Fruit fly (Drosophila melanogaster) whole organism, embryonic: ENCODE measurements around the gene CG43117.

Experiments used
- Atf-2 ChIP-seq: fragments of 200-800 bp; sonication (Bioruptor generic); optimal IDR thresholded peaks from 2 replicates; lab custom pipeline; 2016; ENCODE audit warnings: missing biosample characterization, missing genetic modification characterization
- CG1024 ChIP-seq: fragments of 200-800 bp; sonication (Bioruptor generic); IDR thresholded peaks from 2 replicates; pipeline ENCODE4 v1.3.6; 2022; ENCODE audit warnings: missing biosample characterization, missing genetic modification characterization
- CG10431 ChIP-seq: fragments of 200-800 bp; sonication (Bioruptor generic); optimal IDR thresholded peaks from 3 replicates; lab custom pipeline; 2018; ENCODE audit warnings: missing biosample characterization, mild to moderate bottlenecking, missing genetic modification characterization
- CG12942 ChIP-seq: fragments of 200-800 bp; sonication (Bioruptor generic); optimal IDR thresholded peaks from 3 replicates; lab custom pipeline; 2016; ENCODE audit warnings: missing biosample characterization, missing genetic modification characterization
- CG13424 ChIP-seq: fragments of 200-800 bp; sonication (Bioruptor generic); optimal IDR thresholded peaks from 2 replicates; lab custom pipeline; 2019; ENCODE audit warnings: missing biosample characterization, mild to moderate bottlenecking, missing genetic modification characterization, moderate library complexity
- CG15011 ChIP-seq: fragments of 200-800 bp; sonication (Bioruptor generic); optimal IDR thresholded peaks from 3 replicates; lab custom pipeline; 2018; ENCODE audit warnings: missing biosample characterization, mild to moderate bottlenecking, missing genetic modification characterization
- CG1647 ChIP-seq: fragments of 200-800 bp; sonication (Bioruptor generic); optimal IDR thresholded peaks from 3 replicates; lab custom pipeline; 2016; ENCODE audit warnings: missing biosample characterization, missing genetic modification characterization
- CG16779 ChIP-seq: fragments of 200-800 bp; sonication (Bioruptor generic); IDR thresholded peaks from 2 replicates; pipeline ENCODE4 v1.3.6; 2022; ENCODE audit warnings: missing biosample characterization, missing genetic modification characterization
- CG17361 ChIP-seq: fragments of 200-800 bp; sonication (Bioruptor generic); IDR thresholded peaks from 3 replicates; pipeline ENCODE4 v1.3.6; 2022; ENCODE audit warnings: missing biosample characterization, missing genetic modification characterization
- CG2875 ChIP-seq: fragments of 200-800 bp; sonication (Bioruptor generic); optimal IDR thresholded peaks from 2 replicates; lab custom pipeline; 2017; ENCODE audit warnings: missing biosample characterization, mild to moderate bottlenecking, missing genetic modification characterization, missing genetic modification reagents
- CG31365 ChIP-seq: fragments of 200-800 bp; sonication (Bioruptor generic); optimal IDR thresholded peaks from 2 replicates; lab custom pipeline; 2018; ENCODE audit warnings: missing biosample characterization, mild to moderate bottlenecking, missing genetic modification characterization
- CG6791 ChIP-seq: fragments of 200-800 bp; sonication (Bioruptor generic); IDR thresholded peaks from 3 replicates; pipeline ENCODE4 v1.3.6; 2022; ENCODE audit warnings: missing biosample characterization, missing genetic modification characterization; ENCODE audit not compliant: partially characterized antibody
- CG7271 ChIP-seq: fragments of 200-800 bp; sonication (Bioruptor generic); optimal IDR thresholded peaks from 2 replicates; lab custom pipeline; 2018; ENCODE audit warnings: missing biosample characterization, mild to moderate bottlenecking, missing genetic modification characterization, moderate library complexity
- CG7839 ChIP-seq: fragments of 200-800 bp; sonication (Bioruptor generic); optimal IDR thresholded peaks from 3 replicates; lab custom pipeline; 2018; ENCODE audit warnings: missing biosample characterization, mild to moderate bottlenecking, missing genetic modification characterization, moderate library complexity
- CG8281 ChIP-seq: fragments of 200-800 bp; sonication (Bioruptor generic); optimal IDR thresholded peaks from 2 replicates; lab custom pipeline; 2018; ENCODE audit warnings: missing biosample characterization, mild to moderate bottlenecking, missing genetic modification characterization, moderate library complexity
- CG8359 ChIP-seq: fragments of 200-800 bp; sonication (Bioruptor generic); optimal IDR thresholded peaks from 2 replicates; lab custom pipeline; 2017; ENCODE audit warnings: missing biosample characterization, mild to moderate bottlenecking, missing genetic modification characterization, borderline replicate concordance
- CG8924 ChIP-seq: fragments of 200-800 bp; optimal IDR thresholded peaks from 3 replicates; lab custom pipeline; 2019; ENCODE audit warnings: missing biosample characterization, mild to moderate bottlenecking, missing genetic modification characterization, moderate library complexity
- CG9437 ChIP-seq: fragments of 200-800 bp; sonication (Bioruptor generic); optimal IDR thresholded peaks from 2 replicates; lab custom pipeline; 2018; ENCODE audit warnings: missing biosample characterization, mild to moderate bottlenecking, missing genetic modification characterization
- D ChIP-seq, 2 experiments: fragments of 200-800 bp in 1 of 2; fragments of >200 bp in 1 of 2; sonication (Bioruptor generic) in 1 of 2; optimal IDR thresholded peaks; 2 replicates in 1 of 2; 3 replicates in 1 of 2; lab custom pipeline; 2017; ENCODE audit warnings: mild to moderate bottlenecking in 1 of 2, missing biosample characterization in 1 of 2, missing genetic modification characterization in 1 of 2, missing genetic modification reagents in 1 of 2
- Deaf1 ChIP-seq: fragments of 200-800 bp; optimal IDR thresholded peaks from 3 replicates; lab custom pipeline; 2019; ENCODE audit warnings: missing biosample characterization, mild to moderate bottlenecking, missing genetic modification characterization, moderate library complexity
- Doc3 ChIP-seq: fragments of 200-800 bp; sonication (Bioruptor generic); IDR thresholded peaks from 3 replicates; pipeline ENCODE4 v1.3.6; 2022; ENCODE audit warnings: missing biosample characterization, missing genetic modification characterization; ENCODE audit not compliant: partially characterized antibody
- Dref ChIP-seq: fragments of 200-800 bp; sonication (Bioruptor generic); IDR thresholded peaks from 2 replicates; pipeline ENCODE4 v1.3.6; 2022; ENCODE audit warnings: missing biosample characterization, missing genetic modification characterization
- Hsf ChIP-seq: fragments of 200-800 bp; sonication (Bioruptor generic); optimal IDR thresholded peaks from 3 replicates; lab custom pipeline; 2016; ENCODE audit warnings: missing biosample characterization, missing genetic modification characterization
- Mrtf ChIP-seq: fragments of 200-800 bp; sonication (Bioruptor generic); IDR thresholded peaks from 3 replicates; pipeline ENCODE4 v1.3.6; 2022; ENCODE audit warnings: missing biosample characterization, missing genetic modification characterization
- Nf-YA ChIP-seq: fragments of 200-800 bp; sonication (Bioruptor generic); IDR thresholded peaks from 2 replicates; pipeline ENCODE4 v1.3.6; 2022; ENCODE audit warnings: missing biosample characterization, missing genetic modification characterization
- Oaz ChIP-seq: fragments of 200-800 bp; sonication (Bioruptor generic); IDR thresholded peaks from 2 replicates; pipeline ENCODE4 v1.3.6; 2022; ENCODE audit warnings: missing biosample characterization, missing genetic modification characterization
- Rfx ChIP-seq: fragments of 200-800 bp; sonication (Bioruptor generic); IDR thresholded peaks from 2 replicates; pipeline ENCODE4 v1.3.6; 2022; ENCODE audit warnings: missing biosample characterization, missing genetic modification characterization
- Sry-β ChIP-seq: fragments of 200-800 bp; sonication (Bioruptor generic); optimal IDR thresholded peaks from 2 replicates; lab custom pipeline; 2018; ENCODE audit warnings: missing biosample characterization, mild to moderate bottlenecking, missing genetic modification characterization, moderate library complexity
- Trl ChIP-seq, 3 experiments: fragments of >200 bp in 2 of 3; fragments of 200-800 bp in 1 of 3; sonication (Bioruptor generic) in 1 of 3; optimal IDR thresholded peaks; 2 replicates in 1 of 3; 3 replicates in 2 of 3; lab custom pipeline; 2016 to 2017; ENCODE audit warnings: missing biosample characterization in 1 of 3, missing genetic modification characterization in 1 of 3
- Usf ChIP-seq: fragments of 200-800 bp; sonication (Bioruptor generic); optimal IDR thresholded peaks from 2 replicates; lab custom pipeline; 2017; ENCODE audit warnings: missing genotype, missing biosample characterization, missing genetic modification characterization
- btn ChIP-seq: fragments of 200-800 bp; sonication (Bioruptor generic); optimal IDR thresholded peaks from 2 replicates; lab custom pipeline; 2016; ENCODE audit warnings: missing biosample characterization, missing genetic modification characterization
- caup ChIP-seq: fragments of 200-800 bp; sonication (Bioruptor generic); optimal IDR thresholded peaks from 3 replicates; lab custom pipeline; 2017; ENCODE audit warnings: missing biosample characterization, mild to moderate bottlenecking, missing genetic modification characterization, moderate library complexity; ENCODE audit not compliant: severe bottlenecking
- chinmo ChIP-seq: fragments of 200-800 bp; sonication (Bioruptor generic); IDR thresholded peaks from 4 replicates; pipeline ENCODE4 v1.3.6; 2022; ENCODE audit warnings: missing biosample characterization, missing genetic modification characterization; ENCODE audit not compliant: partially characterized antibody
- crol ChIP-seq: fragments of 200-800 bp; sonication (Bioruptor generic); IDR thresholded peaks from 2 replicates; pipeline ENCODE4 v1.3.6; 2022; ENCODE audit warnings: missing biosample characterization, missing genetic modification characterization
- dati ChIP-seq: fragments of 200-800 bp; sonication (Bioruptor generic); IDR thresholded peaks from 2 replicates; pipeline ENCODE4 v1.3.6; 2022; ENCODE audit warnings: missing biosample characterization, missing genetic modification characterization
- eve ChIP-seq, 2 experiments: fragments of >200 bp; optimal IDR thresholded peaks; 2 replicates each; lab custom pipeline; 2017; ENCODE audit warnings: missing biosample characterization in 2 of 2, missing genetic modification characterization in 2 of 2
- hkb ChIP-seq, 2 experiments: fragments of 200-800 bp in 1 of 2; fragments of >200 bp in 1 of 2; sonication (Bioruptor generic) in 1 of 2; IDR thresholded peaks in 1 of 2; optimal IDR thresholded peaks in 1 of 2; 2 replicates each; pipeline versions ENCODE4 v1.3.6 to Lab custom; 2017 to 2022; ENCODE audit warnings: missing biosample characterization in 1 of 2, missing genetic modification characterization in 1 of 2
- inv ChIP-seq: fragments of 200-800 bp; sonication (Bioruptor generic); IDR thresholded peaks from 2 replicates; pipeline ENCODE4 v1.3.6; 2022; ENCODE audit warnings: missing biosample characterization, missing genetic modification characterization; ENCODE audit not compliant: partially characterized antibody
- jing ChIP-seq: fragments of 200-800 bp; sonication (Bioruptor generic); optimal IDR thresholded peaks from 2 replicates; lab custom pipeline; 2018; ENCODE audit warnings: missing biosample characterization, mild to moderate bottlenecking, missing genetic modification characterization
- lilli ChIP-seq: fragments of 200-800 bp; sonication (Bioruptor generic); optimal IDR thresholded peaks from 3 replicates; lab custom pipeline; 2016; ENCODE audit warnings: missing biosample characterization, missing genetic modification characterization
- nom ChIP-seq: fragments of 200-800 bp; sonication (Bioruptor generic); optimal IDR thresholded peaks from 2 replicates; lab custom pipeline; 2017; ENCODE audit warnings: missing biosample characterization, missing genetic modification characterization, mild to moderate bottlenecking, moderate library complexity, missing genetic modification reagents
- p53 ChIP-seq: fragments of 200-800 bp; sonication (Bioruptor generic); optimal IDR thresholded peaks from 2 replicates; lab custom pipeline; 2016; ENCODE audit warnings: missing biosample characterization, missing genetic modification characterization
- pros ChIP-seq: fragments of 200-800 bp; sonication (Bioruptor generic); optimal IDR thresholded peaks from 3 replicates; lab custom pipeline; 2019; ENCODE audit warnings: missing biosample characterization, mild to moderate bottlenecking, missing genetic modification characterization, moderate library complexity
- pum ChIP-seq: fragments of 200-800 bp; sonication (Bioruptor generic); optimal IDR thresholded peaks from 2 replicates; lab custom pipeline; 2016; ENCODE audit warnings: missing biosample characterization, missing genetic modification characterization
- tin ChIP-seq: fragments of 200-800 bp; sonication (Bioruptor generic); optimal IDR thresholded peaks from 3 replicates; lab custom pipeline; 2016; ENCODE audit warnings: missing biosample characterization, missing genetic modification characterization
- tna ChIP-seq: fragments of 200-800 bp; sonication (Bioruptor generic); IDR thresholded peaks from 2 replicates; pipeline ENCODE4 v1.3.6; 2022; ENCODE audit warnings: missing biosample characterization, missing genetic modification characterization; ENCODE audit not compliant: partially characterized antibody
- usp ChIP-seq: fragments of >200 bp; optimal IDR thresholded peaks from 2 replicates; lab custom pipeline; 2017; ENCODE audit warnings: missing biosample characterization, missing genetic modification characterization

The CG43117 gene

DNA sequence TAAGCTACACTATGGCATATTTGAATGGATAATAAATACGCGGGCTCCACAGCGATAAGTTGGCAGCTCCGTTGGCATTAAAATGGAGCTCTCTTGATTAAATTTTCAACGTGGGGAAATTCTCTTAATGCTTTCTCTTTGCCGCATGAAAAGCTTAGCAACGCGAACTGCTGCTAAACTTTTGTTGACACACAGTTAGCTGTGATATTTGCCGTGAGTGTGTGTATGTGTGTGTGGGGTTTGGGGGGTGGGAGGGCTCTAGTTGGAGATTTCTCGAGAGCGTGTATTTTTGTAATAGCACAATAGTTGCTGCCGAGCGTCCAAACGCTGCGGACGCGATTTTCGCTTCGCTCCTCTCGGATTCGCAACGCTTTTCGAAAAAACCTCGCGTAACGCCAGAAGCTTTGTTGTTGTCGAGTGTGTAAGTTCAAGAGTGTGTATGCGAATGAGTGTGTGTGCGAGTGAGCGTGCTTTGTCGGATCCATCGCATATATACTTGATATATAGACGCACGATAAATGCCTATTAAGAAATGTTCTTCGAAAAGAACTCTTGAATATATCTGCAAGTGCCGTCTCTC, 6.7 kb downstream of the CG43117 start, which contains the start of gene CG5455 (continued):
- no peak for TF ChIP-seq eve (GFP tag; optimal IDR thresholded peaks at IDR 0.05; lab: Kevin White, UChicago)
- TF ChIP-seq jing (GFP tag; lab: Kevin White, UChicago): no peak
- peak; percentile 77 for TF ChIP-seq Rfx (GFP tag; lab: Robert Waterston, UW)
- TF ChIP-seq pum (GFP tag; lab: Kevin White, UChicago): no peak
- TF ChIP-seq CG8924 (tag; lab: Kevin White, UChicago): no peak
- TF ChIP-seq crol (GFP tag; lab: Robert Waterston, UW): peak; percentile 94
- TF ChIP-seq caup: peak; percentile 80
- TF ChIP-seq tna (GFP tag; lab: Robert Waterston, UW): peak; percentile 64; the same call in 1 of the 2 replicates
- TF ChIP-seq CG2875 (GFP tag; lab: Kevin White, UChicago): peak; percentile 14
- no peak for TF ChIP-seq Oaz
- peak; percentile 23; the same call in 1 of the 2 replicates for TF ChIP-seq Nf-YA (GFP tag; lab: Robert Waterston, UW)
- no peak for TF ChIP-seq CG7271
- TF ChIP-seq CG16779 (GFP tag; lab: Robert Waterston, UW): peak; percentile 79
- TF ChIP-seq inv: peak; percentile 22; the same call in 1 of the 2 replicates
- TF ChIP-seq Trl (optimal IDR thresholded peaks at IDR 0.05; lab: Kevin White, UChicago): peak; percentile 76 to 90
- peak; percentile 17 for TF ChIP-seq Trl (GFP tag; optimal IDR thresholded peaks at IDR 0.05; lab: Kevin White, UChicago)
- TF ChIP-seq dati (GFP tag; lab: Robert Waterston, UW): no peak
- no peak for TF ChIP-seq p53 (GFP tag; lab: Kevin White, UChicago)
- 0 out of 3 replicates have a peak, but pooled peaks have one; percentile 49 for TF ChIP-seq CG6791 (GFP tag; lab: Robert Waterston, UW)
- TF ChIP-seq Atf-2 (GFP tag; lab: Kevin White, UChicago): peak; percentile 2
- peak; percentile 89 for TF ChIP-seq Deaf1
- no peak for TF ChIP-seq CG17361
- TF ChIP-seq D (optimal IDR thresholded peaks at IDR 0.05; lab: Kevin White, UChicago): no peak
- no peak for TF ChIP-seq D (GFP tag; optimal IDR thresholded peaks at IDR 0.05; lab: Kevin White, UChicago)
- TF ChIP-seq CG12942 (GFP tag; lab: Kevin White, UChicago): no peak
- no peak for TF ChIP-seq tin (GFP tag; lab: Kevin White, UChicago)
- TF ChIP-seq Sry-β (GFP tag; lab: Kevin White, UChicago): no peak
- TF ChIP-seq CG15011 (GFP tag; lab: Kevin White, UChicago): no peak
- no peak for TF ChIP-seq Usf (GFP tag; lab: Kevin White, UChicago)
- TF ChIP-seq btn (GFP tag; lab: Kevin White, UChicago): no peak
- TF ChIP-seq chinmo: peak; percentile 92; the same call in 2 of the 4 replicates
- no peak for TF ChIP-seq CG10431 (GFP tag; lab: Kevin White, UChicago)
- no peak for TF ChIP-seq usp (GFP tag; lab: Kevin White, UChicago)
- no peak for TF ChIP-seq pros (GFP tag; lab: Kevin White, UChicago)
- no peak for TF ChIP-seq Doc3
- TF ChIP-seq CG8359 (GFP tag; lab: Kevin White, UChicago): no peak
- no peak for TF ChIP-seq CG9437 (GFP tag; lab: Kevin White, UChicago)
- TF ChIP-seq lilli (GFP tag; lab: Kevin White, UChicago): peak; percentile 20
- TF ChIP-seq nom (GFP tag; lab: Kevin White, UChicago): peak; percentile 72
- no peak for TF ChIP-seq CG8281
- no peak for TF ChIP-seq Hsf (GFP tag; lab: Kevin White, UChicago)
- peak; percentile 17 for TF ChIP-seq CG13424 (tag; lab: Kevin White, UChicago)
- TF ChIP-seq CG1647 (GFP tag; lab: Kevin White, UChicago): no peak
- TF ChIP-seq hkb (optimal IDR thresholded peaks at IDR 0.05; lab: Kevin White, UChicago): no peak
- TF ChIP-seq hkb (GFP tag; IDR thresholded peaks at IDR 0.05; lab: Robert Waterston, UW): peak; percentile 74
- peak; percentile 20 for TF ChIP-seq CG7839 (tag; lab: Kevin White, UChicago)
- no peak for TF ChIP-seq Dref (GFP tag; lab: Robert Waterston, UW)
- TF ChIP-seq CG31365 (tag; lab: Kevin White, UChicago): peak; percentile 42
- peak; percentile 39; the same call in 1 of the 3 replicates for TF ChIP-seq Mrtf
- TF ChIP-seq CG1024: no peak
